Worm (Caenorhabditis elegans): ENCODE data around the gene srv-3.

- TF ChIP-seq ama-1 (optimal IDR thresholded peaks at IDR 0.05) (no peak), fos-1 (tag; optimal IDR thresholded peaks at IDR 0.05) (no peak), snpc-4 (tag; optimal IDR thresholded peaks at IDR 0.05) (no peak), unc-62 (GFP tag; optimal IDR thresholded peaks at IDR 0.05) (no peak), nhr-77 (tag; optimal IDR thresholded peaks at IDR 0.05) (no peak), mdl-1 (tag; optimal IDR thresholded peaks at IDR 0.05) (no peak), dmd-4 (tag; optimal IDR thresholded peaks at IDR 0.05) (no peak), nhr-11 (tag; optimal IDR thresholded peaks at IDR 0.05) (no peak), mab-5 (tag; optimal IDR thresholded peaks at IDR 0.05) (no peak), ceh-82 (tag; optimal IDR thresholded peaks at IDR 0.05) (no peak)
Measured at ce11 chrV:19664574-19664973, 44.2 kb downstream of the srv-3 start.
